Worm (Caenorhabditis elegans) whole organism, L1 larva: ENCODE data around the gene F52G2.3.

Experiments
- C34B4.2 ChIP-seq: sonication (generic microtip); optimal IDR thresholded peaks from 2 replicates; lab custom pipeline; 2017; ENCODE audit warnings: mild to moderate bottlenecking, missing genetic modification characterization, missing compliant biosample characterization
- F16B12.6 ChIP-seq: fragments of 150-350 bp; optimal IDR thresholded peaks from 2 replicates; lab custom pipeline; 2014; ENCODE audit warnings: missing biosample characterization, missing genetic modification characterization
- alr-1 ChIP-seq: fragments of 200-800 bp; sonication (Bioruptor generic); optimal IDR thresholded peaks from 2 replicates; lab custom pipeline; 2018; ENCODE audit warnings: borderline replicate concordance, mild to moderate bottlenecking, missing genetic modification characterization, missing compliant biosample characterization
- ceh-82 ChIP-seq, 3 experiments: fragments of 150-350 bp in 1 of 3; sonication (generic microtip) in 2 of 3; optimal IDR thresholded peaks; 2 replicates each; lab custom pipeline; 2014 to 2017; ENCODE audit warnings: missing biosample characterization in 3 of 3, missing genetic modification characterization in 3 of 3
- dsc-1 ChIP-seq: sonication (generic microtip); optimal IDR thresholded peaks from 2 replicates; lab custom pipeline; 2016; ENCODE audit warnings: mild to moderate bottlenecking, missing genetic modification characterization, missing compliant biosample characterization
- efl-1 ChIP-seq, 4 experiments: fragments of 150-350 bp; optimal IDR thresholded peaks in 3 of 4; peaks in 1 of 4; 1 replicate in 1 of 4; 2 replicates in 3 of 4; lab custom pipeline; 2014; ENCODE audit warnings: missing biosample characterization in 2 of 4, missing genetic modification characterization in 2 of 4, missing genetic modification reagents in 2 of 4
- egl-13 ChIP-seq: sonication (generic microtip); optimal IDR thresholded peaks from 2 replicates; lab custom pipeline; 2016; ENCODE audit warnings: missing genotype, missing genetic modification reagents, missing genetic modification characterization, missing compliant biosample characterization
- fkh-10 ChIP-seq: sonication (generic microtip); optimal IDR thresholded peaks from 2 replicates; lab custom pipeline; 2017; ENCODE audit warnings: missing biosample characterization, missing genetic modification reagents, missing genetic modification characterization
- fkh-4 ChIP-seq: sonication (generic microtip); optimal IDR thresholded peaks from 2 replicates; lab custom pipeline; 2016; ENCODE audit warnings: missing compliant biosample characterization, missing genetic modification characterization, borderline replicate concordance
- fos-1 ChIP-seq: fragments of 150-350 bp; optimal IDR thresholded peaks from 2 replicates; lab custom pipeline; 2014; ENCODE audit warnings: missing biosample characterization, missing genetic modification characterization
- grh-1 ChIP-seq: fragments of 200-800 bp; sonication (Bioruptor generic); IDR thresholded peaks from 2 replicates; pipeline ENCODE4 v1.3.6; 2022; ENCODE audit warnings: missing genetic modification reagents, missing genetic modification characterization, missing compliant biosample characterization
- isw-1 ChIP-seq: fragments of 200-800 bp; sonication (Bioruptor generic); IDR thresholded peaks from 2 replicates; pipeline ENCODE4 v1.3.6; 2022; ENCODE audit warnings: missing genetic modification characterization, missing compliant biosample characterization
- jun-1 ChIP-seq: fragments of 150-350 bp; optimal IDR thresholded peaks from 2 replicates; lab custom pipeline; 2014; ENCODE audit warnings: missing biosample characterization, missing genetic modification reagents, missing genetic modification characterization
- lin-14 ChIP-seq: fragments of 200-800 bp; sonication (Bioruptor generic); optimal IDR thresholded peaks from 2 replicates; lab custom pipeline; 2018; ENCODE audit warnings: mild to moderate bottlenecking, missing genetic modification characterization, moderate library complexity, missing compliant biosample characterization
- lin-35 ChIP-seq, 2 experiments: fragments of 150-350 bp; optimal IDR thresholded peaks; 2 replicates each; lab custom pipeline; 2014; ENCODE audit warnings: missing biosample characterization in 2 of 2, missing genetic modification characterization in 2 of 2, missing genetic modification reagents in 2 of 2
- lsy-2 ChIP-seq, 2 experiments: fragments of 150-350 bp; optimal IDR thresholded peaks; 2 replicates each; lab custom pipeline; 2014; ENCODE audit warnings: missing biosample characterization in 2 of 2, missing genetic modification characterization in 2 of 2
- mdl-1 ChIP-seq, 2 experiments: fragments of 150-350 bp; optimal IDR thresholded peaks; 2 replicates each; lab custom pipeline; 2014 to 2017; ENCODE audit warnings: missing biosample characterization in 2 of 2, missing genetic modification characterization in 2 of 2, inconsistent platforms in 1 of 2
- mep-1 ChIP-seq: fragments of 150-350 bp; optimal IDR thresholded peaks from 2 replicates; lab custom pipeline; 2014; ENCODE audit warnings: missing biosample characterization, missing genetic modification characterization
- nhr-19 ChIP-seq: fragments of 200-800 bp; sonication (Bioruptor generic); conservative IDR thresholded peaks from 2 replicates; pipeline ENCODE4 v1.3.6; 2022; ENCODE audit warnings: missing genetic modification characterization, missing compliant biosample characterization
- nhr-28 ChIP-seq: fragments of 150-350 bp; optimal IDR thresholded peaks from 2 replicates; lab custom pipeline; 2014; ENCODE audit warnings: missing biosample characterization, missing genetic modification characterization
- nhr-76 ChIP-seq: sonication (generic microtip); optimal IDR thresholded peaks from 2 replicates; lab custom pipeline; 2017; ENCODE audit warnings: missing biosample characterization, missing genetic modification characterization
- nhr-77 ChIP-seq: fragments of 150-350 bp; optimal IDR thresholded peaks from 2 replicates; lab custom pipeline; 2014; ENCODE audit warnings: missing biosample characterization, missing genetic modification characterization
- nhr-85 ChIP-seq: sonication (generic microtip); peaks from one replicate; lab custom pipeline; 2016; ENCODE audit warnings: missing genetic modification characterization, inconsistent platforms, missing compliant biosample characterization
- nhr-90 ChIP-seq: sonication (generic microtip); optimal IDR thresholded peaks from 2 replicates; lab custom pipeline; 2016; ENCODE audit warnings: mild to moderate bottlenecking, missing genetic modification characterization, missing compliant biosample characterization; ENCODE audit not compliant: poor library complexity
- rnt-1 ChIP-seq: sonication (generic microtip); optimal IDR thresholded peaks from 2 replicates; lab custom pipeline; 2016; ENCODE audit warnings: mild to moderate bottlenecking, missing genetic modification characterization, moderate library complexity, missing compliant biosample characterization
- swsn-7 ChIP-seq: sonication (generic microtip); optimal IDR thresholded peaks from 2 replicates; lab custom pipeline; 2016; ENCODE audit warnings: missing genetic modification characterization, missing compliant biosample characterization
- tbx-2 ChIP-seq: sonication (generic microtip); optimal IDR thresholded peaks from 2 replicates; lab custom pipeline; 2016; ENCODE audit warnings: missing genetic modification characterization, missing compliant biosample characterization
- tlp-1 ChIP-seq: fragments of 150-350 bp; optimal IDR thresholded peaks from 2 replicates; lab custom pipeline; 2014; ENCODE audit warnings: missing biosample characterization, missing genetic modification characterization
- unc-30 ChIP-seq: sonication (generic microtip); optimal IDR thresholded peaks from 2 replicates; lab custom pipeline; 2017; ENCODE audit warnings: missing biosample characterization, missing genetic modification characterization
- unc-98 ChIP-seq: fragments of 200-800 bp; sonication (Bioruptor generic); IDR thresholded peaks from 2 replicates; pipeline ENCODE4 v1.3.6; 2022; ENCODE audit warnings: missing genetic modification characterization, missing compliant biosample characterization
- vab-15 ChIP-seq: sonication (generic microtip); optimal IDR thresholded peaks from 2 replicates; lab custom pipeline; 2017; ENCODE audit warnings: missing genotype, mild to moderate bottlenecking, missing genetic modification characterization, missing compliant biosample characterization

Gene F52G2.3

ce11 chrIV:13574733-13575132 is 26.7 kb upstream of the F52G2.3 start, which contains the start of gene srd-10:
TSS of gene srd-10 (plus strand) at chrIV:13575033.
- TF ChIP-seq mep-1 (tag; lab: Kevin White, UChicago) (no peak), nhr-85 (tag; lab: Kevin White, UChicago) (peak; percentile 24)

DNA sequence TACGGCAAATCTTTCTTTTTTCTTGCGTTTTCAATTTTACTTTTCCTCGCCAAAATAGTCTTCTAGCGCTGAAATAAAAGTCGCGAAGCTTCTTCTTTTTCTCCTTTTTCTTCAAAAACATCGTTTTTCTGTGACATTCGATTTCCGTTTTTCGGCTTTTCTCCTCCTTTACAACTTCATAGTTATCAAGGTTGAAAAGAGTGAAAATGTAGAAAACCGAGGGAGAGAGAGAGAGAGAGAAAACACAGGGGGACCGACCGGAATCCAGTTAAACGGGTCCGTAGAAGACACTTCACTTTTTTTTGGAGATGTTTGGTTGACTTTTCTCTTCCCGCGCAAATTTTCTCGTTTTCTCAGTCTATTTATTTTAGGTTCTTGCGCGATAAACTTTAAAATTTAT is 16.3 kb upstream of the F52G2.3 start:
- TF ChIP-seq ceh-82 (tag; optimal IDR thresholded peaks at IDR 0.05; lab: Kevin White, UChicago) (no peak), fkh-10 (GFP tag; lab: Kevin White, UChicago) (peak; percentile 80), lin-14 (GFP tag; lab: Kevin White, UChicago) (peak; percentile 49), lin-35 (GFP tag; optimal IDR thresholded peaks at IDR 0.05; lab: Kevin White, UChicago) (no peak), egl-13 (tag; lab: Kevin White, UChicago) (no peak)
- TF ChIP-seq, all 84 proteins: peak for 2

ce11 chrIV:13561629-13562028 is 13.6 kb upstream of the F52G2.3 start, which contains the start of the genes Y45F10B.13 and qui-1:
TSS of gene Y45F10B.13 (minus strand) at chrIV:13561729.
TSS of gene qui-1 (plus strand) at chrIV:13561861.
- TF ChIP-seq dsc-1 (tag; lab: Kevin White, UChicago) (peak; percentile 64), fkh-4 (tag; lab: Kevin White, UChicago) (no peak), nhr-90 (tag; lab: Kevin White, UChicago) (no peak), vab-15 (no peak), lsy-2 (tag; optimal IDR thresholded peaks at IDR 0.05; lab: Kevin White, UChicago) (no peak), unc-30 (tag; lab: Kevin White, UChicago) (no peak), lin-14 (GFP tag; lab: Kevin White, UChicago) (peak; percentile 47), rnt-1 (tag; lab: Kevin White, UChicago) (peak; percentile 22), unc-98 (GFP tag; lab: Robert Waterston, UW) (no peak), grh-1 (GFP tag; lab: Robert Waterston, UW) (no peak), alr-1 (tag; lab: Kevin White, UChicago) (no peak), fos-1 (tag; lab: Kevin White, UChicago) (no peak), swsn-7 (no peak)

DNA sequence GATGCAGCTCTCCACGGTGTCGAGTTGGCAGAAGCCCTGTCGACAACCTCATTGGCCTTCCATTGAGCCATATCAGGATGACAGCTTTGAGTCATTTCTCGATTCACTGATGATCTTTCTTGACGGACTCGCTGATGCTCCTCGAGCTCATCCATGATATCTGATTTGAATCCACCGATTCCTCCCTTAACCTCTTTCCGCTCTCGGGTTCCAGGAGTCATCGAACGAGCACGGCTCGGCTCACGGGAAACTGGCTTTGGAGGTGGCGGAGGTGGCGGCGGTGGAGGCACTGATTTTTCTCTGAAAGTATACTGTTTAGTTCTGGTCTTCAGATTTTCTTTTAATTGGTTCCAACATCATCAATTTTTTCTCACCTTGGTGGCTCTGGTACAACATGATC is 11.0 kb upstream of the F52G2.3 start:
- no peak for TF ChIP-seq tbx-2 (tag; lab: Kevin White, UChicago)
- no peak for TF ChIP-seq isw-1
- TF ChIP-seq F16B12.6 (tag; lab: Kevin White, UChicago) = no peak
- TF ChIP-seq mdl-1 (tag; optimal IDR thresholded peaks at IDR 0.05; lab: Kevin White, UChicago) = no peak
- no peak for TF ChIP-seq nhr-76 (tag; lab: Kevin White, UChicago)
- TF ChIP-seq nhr-19 (GFP tag; lab: Robert Waterston, UW) = no peak
- no peak for TF ChIP-seq C34B4.2 (tag; lab: Kevin White, UChicago)
- TF ChIP-seq jun-1 (tag; lab: Kevin White, UChicago) = no peak

DNA sequence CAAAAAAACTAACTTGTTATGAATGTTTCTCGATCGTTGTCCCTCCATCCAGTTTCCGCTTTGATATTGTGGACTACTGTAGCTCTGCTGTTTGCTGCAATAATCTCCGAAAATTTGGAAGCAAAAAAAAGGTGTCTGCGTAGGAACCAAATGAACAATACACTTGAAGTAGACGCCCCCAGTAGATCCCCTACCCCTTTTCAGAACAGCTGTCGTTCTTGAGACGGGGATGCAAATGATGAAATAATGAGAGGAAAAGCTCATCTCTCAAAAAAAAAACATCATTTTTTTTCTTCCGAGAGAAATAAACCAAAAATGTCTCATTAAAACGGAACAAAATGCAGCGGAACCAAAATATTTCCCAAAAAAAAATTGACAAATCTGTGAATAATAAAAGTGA is 9.4 kb upstream of the F52G2.3 start:
- TF ChIP-seq nhr-77 (tag; lab: Kevin White, UChicago) (no peak), nhr-28 (tag; lab: Kevin White, UChicago) (no peak), nhr-19 (GFP tag; lab: Robert Waterston, UW) (no peak), lin-14 (GFP tag; lab: Kevin White, UChicago) (peak; percentile 22)

DNA sequence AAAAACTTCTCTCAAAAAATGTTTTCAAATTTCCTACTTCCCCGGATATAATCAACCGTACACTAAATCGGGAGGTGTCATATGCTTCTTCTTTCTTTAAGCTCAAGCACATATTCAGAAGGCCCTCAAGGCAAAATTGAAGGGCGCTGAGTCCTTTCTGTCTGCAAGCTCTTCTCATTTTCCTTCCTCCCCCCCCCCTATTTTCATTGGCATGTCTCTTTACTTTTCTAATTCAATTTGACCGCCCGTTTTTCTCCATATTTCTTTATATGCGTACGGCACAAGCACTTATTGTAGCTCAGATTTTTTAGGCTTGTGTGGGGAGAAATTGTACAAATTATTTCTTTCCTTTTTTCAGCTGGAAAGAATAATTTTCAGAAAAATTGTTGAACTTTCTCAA is 7.5 kb upstream of the F52G2.3 start:
- no peak for TF ChIP-seq tlp-1 (tag; lab: Kevin White, UChicago)
- TF ChIP-seq lin-14 (GFP tag; lab: Kevin White, UChicago) = peak; percentile 58
- TF ChIP-seq, all 84 proteins: peak for 1

DNA sequence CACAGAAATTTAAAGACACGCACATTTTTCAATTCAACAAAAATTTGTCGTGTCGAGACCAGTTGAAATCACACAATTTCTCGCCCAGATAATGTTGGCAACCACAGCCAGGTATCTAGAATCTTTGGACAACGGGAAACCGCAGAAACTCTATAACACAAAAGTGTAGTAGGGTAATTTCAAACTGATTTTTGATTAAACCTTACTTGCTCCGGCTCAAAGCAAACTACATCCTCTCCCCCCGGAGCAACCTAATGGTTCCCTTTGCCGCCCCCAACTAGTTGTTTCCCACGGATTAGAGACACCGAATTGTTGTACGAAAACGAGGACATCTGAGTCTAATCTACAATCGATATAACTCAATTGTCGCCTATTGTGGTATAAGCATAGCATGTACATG is 6.3 kb upstream of the F52G2.3 start:
- TF ChIP-seq efl-1 (optimal IDR thresholded peaks at IDR 0.05; lab: Kevin White, UChicago) = no peak
- peak in 1 of 2 experiments; percentile 76 for TF ChIP-seq efl-1 (GFP tag; optimal IDR thresholded peaks at IDR 0.05 in 1 of 2; lab: Kevin White, UChicago)
- no peak for TF ChIP-seq egl-13 (tag; lab: Kevin White, UChicago)
